Worm (Caenorhabditis elegans) whole organism, dauer: ENCODE measurements around the gene sre-32.

ENCODE experiments used
- unc-62 ChIP-seq: sonication (generic microtip); optimal IDR thresholded peaks from 2 replicates; lab custom pipeline; 2017; ENCODE audit warnings: missing biosample characterization, missing genetic modification reagents, missing genetic modification characterization

The sre-32 gene

ce11 chrII:12429743-12430142 lies 26.8 kb downstream of the sre-32 start, which contains the start of gene Y57A10C.8:
Y57A10C.8 (minus strand) TSS chrII:12429843.
- no peak for TF ChIP-seq unc-62 (GFP tag; lab: Kevin White, UChicago)

DNA sequence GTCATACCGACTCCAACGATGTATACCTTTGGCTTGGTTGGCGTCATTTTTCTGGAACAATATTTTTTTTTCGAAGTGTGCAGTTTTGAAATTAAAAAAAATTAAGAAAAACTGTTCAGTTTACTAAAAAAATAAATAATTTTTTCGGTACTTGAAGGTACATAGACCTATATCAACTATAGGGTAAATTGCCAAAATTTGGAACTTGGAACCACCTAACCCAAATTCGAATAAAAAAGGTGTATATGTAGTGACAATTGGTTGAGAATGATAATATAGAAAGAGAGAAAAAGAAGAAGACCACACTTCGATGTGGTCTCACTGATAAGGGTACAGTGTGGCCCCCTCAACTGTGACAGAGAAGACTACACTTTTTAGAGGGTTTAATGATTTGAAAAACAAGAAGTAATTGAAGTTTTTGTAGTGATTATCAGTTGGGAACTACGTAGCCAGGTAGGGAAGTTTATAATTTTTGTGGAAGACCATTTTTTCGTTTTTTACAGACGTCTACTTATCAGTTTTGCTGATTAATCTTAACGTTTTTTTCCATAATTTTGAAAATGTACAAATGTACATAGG lies 30.8 kb downstream of the sre-32 start, which contains the start of gene daf-22:
TSS of gene daf-22 (minus strand) at position 51 of the 579 bp plus-strand sequence.
- no peak for TF ChIP-seq unc-62 (GFP tag; lab: Kevin White, UChicago)

DNA sequence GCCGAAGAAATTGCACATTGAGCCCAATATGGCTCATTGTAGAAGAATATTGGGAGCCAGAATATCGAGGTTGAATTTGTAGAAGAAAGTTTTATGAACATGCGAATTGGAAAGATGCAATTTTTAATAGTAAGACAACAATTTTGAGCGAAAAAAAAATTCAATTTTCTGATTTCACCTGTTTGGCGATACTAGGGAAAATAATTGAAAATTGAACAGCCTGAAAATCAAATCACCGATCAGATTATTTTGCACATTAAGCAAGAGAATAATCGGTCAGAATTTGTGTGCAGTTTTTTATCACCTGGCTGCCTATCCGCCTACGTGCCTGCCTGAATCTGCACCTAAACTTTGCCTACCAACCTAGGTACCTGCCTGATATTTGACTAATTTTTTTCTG lies 36.0 kb downstream of the sre-32 start, which contains the start of gene sre-26:
TSS of gene sre-26 (minus strand) at position 101 of the 400 bp plus-strand sequence.
- no peak for TF ChIP-seq unc-62 (GFP tag; lab: Kevin White, UChicago)

DNA sequence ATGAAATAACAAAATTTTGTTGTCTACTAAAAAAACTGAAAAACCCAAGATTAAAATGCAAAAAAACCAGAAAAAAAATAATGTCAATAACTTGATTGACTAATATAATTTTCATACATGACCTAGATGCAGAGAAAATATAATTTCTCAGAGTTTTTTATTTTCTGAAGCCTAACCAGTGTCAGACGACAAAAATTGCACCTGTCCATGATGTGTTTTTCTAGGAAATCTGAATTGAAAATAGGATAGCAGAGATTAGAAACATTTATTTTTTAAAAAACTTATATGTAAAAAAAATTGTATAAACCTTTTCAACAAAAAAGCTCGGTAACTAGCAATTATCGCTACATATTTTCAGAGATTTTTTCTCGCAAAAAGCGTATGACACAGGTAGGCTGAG lies 38.5 kb downstream of the sre-32 start:
- TF ChIP-seq unc-62 (GFP tag; lab: Kevin White, UChicago), result no peak

- no peak for TF ChIP-seq unc-62 (GFP tag; lab: Kevin White, UChicago)
Observed at ce11 chrII:12417514-12417913, 39.0 kb downstream of the sre-32 start, which contains the start of gene sre-27. sre-27 (minus strand) TSS chrII:12417614.

- TF ChIP-seq unc-62 (GFP tag; lab: Kevin White, UChicago), result no peak
Observed at ce11 chrII:12414805-12415204, 41.7 kb downstream of the sre-32 start, which contains the start of gene Y57A10C.11. Y57A10C.11 (minus strand) TSS chrII:12414905.

DNA sequence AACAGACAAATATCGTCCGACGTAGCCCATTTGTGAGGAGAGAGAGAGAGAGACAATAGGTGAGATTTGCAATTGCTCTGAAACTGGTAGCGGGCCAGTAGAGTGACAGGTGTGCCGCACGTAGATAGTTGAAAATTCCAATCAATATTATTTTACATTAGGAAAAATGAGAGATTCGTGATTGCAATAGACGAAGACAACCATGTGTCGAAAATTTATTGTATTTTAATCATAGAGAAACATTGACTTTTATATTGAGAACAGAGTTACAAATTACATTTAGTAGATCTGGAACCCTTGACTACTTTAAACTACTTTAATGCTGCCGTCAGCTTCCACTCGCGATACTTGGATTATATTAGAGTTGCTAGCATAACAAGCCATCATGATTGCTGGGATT lies 44.1 kb downstream of the sre-32 start, which contains the start of gene Y57A10C.1:
TSS of gene Y57A10C.1 (minus strand) at position 101 of the 400 bp plus-strand sequence.
- no peak for TF ChIP-seq unc-62 (GFP tag; lab: Kevin White, UChicago)

ce11 chrII:12410107-12410506 lies 46.4 kb downstream of the sre-32 start, which contains the start of gene F57G9.3:
F57G9.3 (minus strand) TSS chrII:12410207.
- no peak for TF ChIP-seq unc-62 (GFP tag; lab: Kevin White, UChicago)

DNA sequence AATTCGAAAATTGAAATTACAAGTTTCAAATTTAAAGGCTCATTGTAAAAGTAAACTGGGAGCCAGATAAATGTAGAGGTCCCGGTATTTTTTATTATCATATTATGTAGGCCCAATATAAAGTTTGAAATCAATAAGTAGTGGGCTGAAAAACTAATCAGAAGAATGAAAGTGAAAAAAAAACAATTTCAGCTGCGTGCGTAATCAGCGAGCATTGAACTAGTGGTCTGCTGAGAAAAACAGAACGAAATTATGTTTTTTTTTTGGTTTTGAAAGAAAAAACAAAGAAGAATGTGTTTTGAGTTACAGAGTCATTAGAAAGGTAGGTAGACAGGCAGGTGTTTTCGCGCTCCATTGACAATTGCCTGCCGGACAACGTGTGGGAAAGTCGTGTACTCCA lies 47.8 kb downstream of the sre-32 start, which contains the start of gene sre-31:
TSS of gene sre-31 (minus strand) at position 101 of the 400 bp plus-strand sequence.
- no peak for TF ChIP-seq unc-62 (GFP tag; lab: Kevin White, UChicago)

- TF ChIP-seq unc-62 (GFP tag; lab: Kevin White, UChicago), result no peak
Observed at ce11 chrII:12406394-12406793, 50.1 kb downstream of the sre-32 start, which contains the start of gene sre-30. sre-30 (minus strand) TSS chrII:12406494.
